Worm (Caenorhabditis elegans): Measurements from ENCODE around the gene Y66D12A.3.

DNA sequence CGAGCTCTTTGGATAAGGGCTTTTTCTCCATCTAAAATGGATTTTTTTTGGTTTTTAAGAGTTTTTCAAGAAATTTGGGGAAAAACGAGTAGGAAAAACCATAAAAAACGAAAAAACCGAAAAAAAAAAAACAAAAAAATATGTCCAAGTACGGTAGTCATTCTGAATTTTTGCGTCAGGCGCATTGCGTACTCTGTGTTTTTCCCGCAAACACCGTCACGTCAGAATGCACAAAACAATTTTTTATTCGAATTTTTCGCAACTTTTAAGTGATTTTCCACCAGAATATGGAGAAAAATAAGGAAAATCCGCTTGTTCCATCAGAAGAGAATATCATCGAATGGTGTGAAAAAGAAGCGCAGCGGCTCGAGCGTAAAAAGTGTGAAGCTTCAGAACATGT, 7.6 kb upstream of the Y66D12A.3 start, which contains the start of the genes Y66D12A.6 and ceh-92:
- no peak for TF ChIP-seq dao-5 (tag; optimal IDR thresholded peaks at IDR 0.05)
- TF ChIP-seq W03F9.2 (tag; optimal IDR thresholded peaks at IDR 0.05), result no peak
- no peak for TF ChIP-seq him-1 (tag; optimal IDR thresholded peaks at IDR 0.05)

All from whole organism, L4/young adult.